Worm (Caenorhabditis elegans): Measurements from ENCODE around the gene C42D8.9.

DNA sequence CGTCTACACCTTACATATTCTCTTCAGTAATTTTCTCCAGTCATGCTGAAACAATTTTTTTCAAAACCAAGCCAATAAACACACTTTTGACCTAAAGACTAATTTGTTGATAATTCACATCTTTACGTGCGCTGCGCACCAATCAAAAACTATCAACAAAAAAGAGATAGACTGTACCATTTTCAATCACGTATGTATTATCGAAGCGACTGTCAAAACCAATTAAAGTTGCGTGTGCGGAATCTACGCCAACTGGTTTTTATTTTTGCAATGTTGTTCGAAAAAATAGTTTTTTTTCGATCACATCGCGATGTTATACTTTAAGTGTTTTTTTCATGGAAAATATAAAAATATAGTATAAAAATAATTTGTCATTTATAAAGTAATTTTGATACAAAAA lies 27.5 kb downstream of the C42D8.9 start:
- TF ChIP-seq daf-19 (GFP tag; conservative IDR thresholded peaks at IDR 0.05) (no peak), nhr-76 (tag; optimal IDR thresholded peaks at IDR 0.05) (no peak), zfp-2 (tag; optimal IDR thresholded peaks at IDR 0.05) (no peak), lin-38 (GFP tag; IDR thresholded peaks at IDR 0.05) (no peak), nhr-11 (tag; optimal IDR thresholded peaks at IDR 0.05) (no peak), daf-12 (tag; optimal IDR thresholded peaks at IDR 0.05) (no peak), spr-1 (tag; optimal IDR thresholded peaks at IDR 0.05) (no peak), skn-1 (tag; optimal IDR thresholded peaks at IDR 0.05) (no peak), dpl-1 (GFP tag; optimal IDR thresholded peaks at IDR 0.05) (no peak)
